Fruit fly (Drosophila melanogaster) S2 (cell line): Measurements from ENCODE around the gene Acsx4.

Experiments used
- CG8478 ChIP-seq: fragments of >200 bp; optimal IDR thresholded peaks from 2 replicates; lab custom pipeline; 2018
- CTCF ChIP-seq, 2 experiments: fragments of >200 bp; optimal IDR thresholded peaks; 2 replicates each; lab custom pipeline; 2018

- no peak for TF ChIP-seq CTCF (optimal IDR thresholded peaks at IDR 0.05; lab: Kevin White, UChicago)
- TF ChIP-seq CG8478 (lab: Kevin White, UChicago), result no peak
These were observed 43.5 kb downstream of the Acsx4 start for dm6 chr3R:19826806-19827328.
